Worm (Caenorhabditis elegans) whole organism, L3 larva: ENCODE measurements around the gene oac-8.
A peak's percentile ranks its signal among the peaks of the same experiment; 100 is the strongest.

Experiments
- R02D3.7 ChIP-seq: fragments of 150-350 bp; optimal IDR thresholded peaks from 2 replicates; lab custom pipeline; 2014; ENCODE audit warnings: missing biosample characterization, missing genetic modification characterization
- ZK546.5 ChIP-seq: sonication (generic microtip); optimal IDR thresholded peaks from 2 replicates; lab custom pipeline; 2017; ENCODE audit warnings: missing biosample characterization, missing genetic modification characterization
- aly-2 ChIP-seq: fragments of 150-350 bp; optimal IDR thresholded peaks from 2 replicates; lab custom pipeline; 2014; ENCODE audit warnings: missing biosample characterization, missing genetic modification characterization
- ama-1 ChIP-seq: fragments of 150-350 bp; optimal IDR thresholded peaks from 2 replicates; lab custom pipeline; 2018
- ceh-28 ChIP-seq: fragments of 150-350 bp; optimal IDR thresholded peaks from 2 replicates; lab custom pipeline; 2014; ENCODE audit warnings: missing biosample characterization, missing genetic modification reagents, missing genetic modification characterization
- ceh-9 ChIP-seq: sonication (generic microtip); optimal IDR thresholded peaks from 2 replicates; lab custom pipeline; 2018; ENCODE audit warnings: missing biosample characterization, missing genetic modification characterization
- daf-12 ChIP-seq: fragments of 150-350 bp; optimal IDR thresholded peaks from 2 replicates; lab custom pipeline; 2014; ENCODE audit warnings: missing biosample characterization, missing genetic modification reagents, missing genetic modification characterization
- egl-27 ChIP-seq: sonication (generic microtip); optimal IDR thresholded peaks from 4 replicates; lab custom pipeline; 2017; ENCODE audit warnings: missing biosample characterization, missing genetic modification reagents, missing genetic modification characterization
- egl-5 ChIP-seq: fragments of 150-350 bp; optimal IDR thresholded peaks from 2 replicates; lab custom pipeline; 2017; ENCODE audit warnings: missing biosample characterization, missing genetic modification reagents, missing genetic modification characterization, inconsistent platforms
- elt-2 ChIP-seq: sonication (generic microtip); optimal IDR thresholded peaks from 2 replicates; lab custom pipeline; 2016; ENCODE audit warnings: missing genetic modification reagents, mild to moderate bottlenecking, missing genetic modification characterization, missing compliant biosample characterization
- elt-3 ChIP-seq, 3 experiments: fragments of 150-350 bp in 1 of 3; sonication (generic microtip) in 2 of 3; optimal IDR thresholded peaks; 2 replicates in 2 of 3; 4 replicates in 1 of 3; lab custom pipeline; 2014 to 2017; ENCODE audit warnings: missing biosample characterization in 3 of 3, missing genetic modification characterization in 3 of 3
- fkh-10 ChIP-seq: sonication (generic microtip); optimal IDR thresholded peaks from 2 replicates; lab custom pipeline; 2017; ENCODE audit warnings: missing biosample characterization, missing genetic modification reagents, missing genetic modification characterization
- fkh-2 ChIP-seq: fragments of 150-350 bp; optimal IDR thresholded peaks from 2 replicates; lab custom pipeline; 2014; ENCODE audit warnings: missing biosample characterization, missing genetic modification reagents, missing genetic modification characterization
- fos-1 ChIP-seq: fragments of 150-350 bp; optimal IDR thresholded peaks from 2 replicates; lab custom pipeline; 2014; ENCODE audit warnings: missing biosample characterization, missing genetic modification characterization
- hmg-11 ChIP-seq: sonication (generic microtip); optimal IDR thresholded peaks from 2 replicates; lab custom pipeline; 2016; ENCODE audit warnings: missing genetic modification characterization, missing compliant biosample characterization
- lsy-12 ChIP-seq: sonication (generic microtip); optimal IDR thresholded peaks from 2 replicates; lab custom pipeline; 2016; ENCODE audit warnings: mild to moderate bottlenecking, missing genetic modification characterization, missing compliant biosample characterization
- mdl-1 ChIP-seq: fragments of 150-350 bp; optimal IDR thresholded peaks from 2 replicates; lab custom pipeline; 2014; ENCODE audit warnings: missing biosample characterization, missing genetic modification characterization
- nfya-1 ChIP-seq: sonication (generic microtip); optimal IDR thresholded peaks from 2 replicates; lab custom pipeline; 2017; ENCODE audit warnings: missing genetic modification characterization, mild to moderate bottlenecking, missing compliant biosample characterization, antibody characterized with exemption, moderate library complexity; ENCODE audit not compliant: insufficient read depth
- nhr-11 ChIP-seq: fragments of 150-350 bp; optimal IDR thresholded peaks from 2 replicates; lab custom pipeline; 2014; ENCODE audit warnings: missing biosample characterization, missing genetic modification characterization
- nhr-12 ChIP-seq: fragments of 150-350 bp; optimal IDR thresholded peaks from 2 replicates; lab custom pipeline; 2014; ENCODE audit warnings: missing biosample characterization, missing genetic modification characterization
- nhr-28 ChIP-seq: fragments of 150-350 bp; optimal IDR thresholded peaks from 2 replicates; lab custom pipeline; 2014; ENCODE audit warnings: missing biosample characterization, missing genetic modification characterization
- nhr-43 ChIP-seq: sonication (generic microtip); optimal IDR thresholded peaks from 2 replicates; lab custom pipeline; 2016; ENCODE audit warnings: mild to moderate bottlenecking, missing genetic modification characterization, missing compliant biosample characterization; ENCODE audit not compliant: poor library complexity, severe bottlenecking
- nhr-67 ChIP-seq: fragments of 150-350 bp; optimal IDR thresholded peaks from 2 replicates; lab custom pipeline; 2014; ENCODE audit warnings: missing biosample characterization, missing genetic modification characterization
- nhr-76 ChIP-seq: fragments of 150-350 bp; sonication (generic microtip); optimal IDR thresholded peaks from 5 replicates; lab custom pipeline; 2014; ENCODE audit warnings: missing biosample characterization, missing genetic modification characterization
- pqm-1 ChIP-seq: fragments of 150-350 bp; optimal IDR thresholded peaks from 2 replicates; lab custom pipeline; 2017; ENCODE audit warnings: missing biosample characterization, missing genetic modification characterization, inconsistent platforms
- skn-1 ChIP-seq: fragments of 150-350 bp; optimal IDR thresholded peaks from 2 replicates; lab custom pipeline; 2014; ENCODE audit warnings: missing biosample characterization, missing genetic modification characterization
- tbx-2 ChIP-seq: sonication (generic microtip); optimal IDR thresholded peaks from 2 replicates; lab custom pipeline; 2016; ENCODE audit warnings: mild to moderate bottlenecking, missing genetic modification characterization, missing compliant biosample characterization
- unc-62 ChIP-seq: fragments of 150-350 bp; sonication (generic microtip); optimal IDR thresholded peaks from 4 replicates; lab custom pipeline; 2014; ENCODE audit warnings: missing biosample characterization, missing genetic modification reagents, missing genetic modification characterization
- ztf-4 ChIP-seq: fragments of 150-350 bp; optimal IDR thresholded peaks from 2 replicates; lab custom pipeline; 2014; ENCODE audit warnings: missing biosample characterization, missing genetic modification characterization

The oac-8 gene

ce11 chrIV:10545038-10545437, 39.3 kb upstream of the oac-8 start, which contains the start of gene T07G12.5:
Gene T07G12.5 (minus strand): TSS chrIV:10545138.
- TF ChIP-seq ama-1 (lab: Kevin White, UChicago) (no peak), elt-2 (tag; lab: Kevin White, UChicago) (peak; percentile 40)

- no peak for TF ChIP-seq egl-5
- no peak for TF ChIP-seq ama-1 (lab: Kevin White, UChicago)
- TF ChIP-seq fos-1, result no peak
- no peak for TF ChIP-seq R02D3.7 (tag; lab: Kevin White, UChicago)
- no peak for TF ChIP-seq fkh-2 (tag; lab: Kevin White, UChicago)
- no peak for TF ChIP-seq nhr-43 (tag; lab: Kevin White, UChicago)
Measured at ce11 chrIV:10546589-10547136, 37.7 kb upstream of the oac-8 start, which contains the start of gene zim-1. Gene zim-1 (plus strand): TSS chrIV:10547086.

- TF ChIP-seq R02D3.7 (tag; lab: Kevin White, UChicago) (no peak), egl-27 (tag; lab: Kevin White, UChicago) (no peak), ztf-4 (tag; lab: Kevin White, UChicago) (no peak), fkh-10 (GFP tag; lab: Kevin White, UChicago) (no peak), nfya-1 (tag; lab: Kevin White, UChicago) (no peak), aly-2 (tag; lab: Kevin White, UChicago) (no peak), hmg-11 (tag; lab: Kevin White, UChicago) (no peak), daf-12 (tag; lab: Kevin White, UChicago) (no peak), unc-62 (GFP tag; lab: Kevin White, UChicago) (no peak), nhr-76 (tag; lab: Kevin White, UChicago) (no peak), ceh-9 (tag; lab: Kevin White, UChicago) (no peak), tbx-2 (tag; lab: Kevin White, UChicago) (no peak), fkh-2 (tag; lab: Kevin White, UChicago) (no peak)
- TF ChIP-seq, all 47 proteins: peak for 0
Measured at ce11 chrIV:10554947-10555346, 29.4 kb upstream of the oac-8 start, which contains the start of gene zim-2. Gene zim-2 (plus strand): TSS chrIV:10555247.

- TF ChIP-seq ZK546.5, result no peak
- TF ChIP-seq nhr-11 (tag; lab: Kevin White, UChicago), result no peak
- no peak for TF ChIP-seq nhr-28 (tag; lab: Kevin White, UChicago)
Measured at ce11 chrIV:10558415-10558814, 25.9 kb upstream of the oac-8 start, which contains the start of gene zim-3. Gene zim-3 (plus strand): TSS chrIV:10558715.

DNA sequence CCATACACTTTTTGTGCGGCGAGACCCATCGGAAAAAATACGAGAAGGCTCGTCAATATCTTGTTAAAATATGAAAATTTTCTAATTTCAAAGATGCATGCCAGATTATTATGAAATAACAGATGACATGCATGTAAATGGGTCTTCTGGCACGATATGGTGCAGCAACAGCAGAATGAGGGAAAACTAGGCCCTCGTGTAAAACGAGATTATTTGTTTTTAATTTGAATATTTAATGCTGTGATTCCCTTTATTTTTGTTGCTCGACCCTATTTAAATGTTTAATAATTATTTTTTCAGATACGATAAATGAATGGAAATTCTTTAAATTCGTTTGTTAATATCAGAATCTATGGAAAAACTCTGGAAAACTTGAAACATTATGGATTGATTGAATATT, 22.7 kb upstream of the oac-8 start, which contains the start of gene him-8:
TSS of gene him-8 (plus strand) at position 301 of the 400 bp plus-strand sequence.
- no peak for TF ChIP-seq mdl-1
- no peak for TF ChIP-seq pqm-1 (tag; lab: Kevin White, UChicago)
- TF ChIP-seq ZK546.5, result no peak
- TF ChIP-seq elt-3 (tag; optimal IDR thresholded peaks at IDR 0.05; lab: Kevin White, UChicago), result no peak
- TF ChIP-seq skn-1 (tag; lab: Kevin White, UChicago), result no peak
- TF ChIP-seq nhr-67, result no peak

DNA sequence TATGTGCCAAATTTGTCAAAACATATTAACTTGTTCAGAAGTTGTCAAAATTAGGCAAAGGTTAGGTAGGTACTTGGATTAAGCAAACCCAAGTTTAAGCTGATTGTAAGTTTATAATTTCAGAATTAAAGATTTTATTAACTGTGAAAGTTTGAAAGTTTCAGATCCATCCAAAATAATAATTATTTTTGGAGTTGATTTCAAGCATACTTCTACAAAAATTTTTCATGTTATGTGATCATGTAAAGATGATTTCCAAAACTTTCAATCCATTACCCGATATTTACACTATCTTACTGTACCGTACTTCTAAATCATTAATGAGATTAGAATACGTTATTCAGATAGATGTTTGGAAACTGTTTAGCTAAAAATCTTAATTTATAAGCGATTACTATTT, 19.7 kb upstream of the oac-8 start:
- no peak for TF ChIP-seq daf-12 (tag; lab: Kevin White, UChicago)
- TF ChIP-seq nhr-12 (tag; lab: Kevin White, UChicago), result no peak
- no peak for TF ChIP-seq nfya-1 (tag; lab: Kevin White, UChicago)
- TF ChIP-seq egl-5, result no peak
- no peak for TF ChIP-seq aly-2 (tag; lab: Kevin White, UChicago)
- TF ChIP-seq nhr-28 (tag; lab: Kevin White, UChicago), result no peak

ce11 chrIV:10565282-10565681, 19.1 kb upstream of the oac-8 start:
- TF ChIP-seq nhr-12 (tag; lab: Kevin White, UChicago) (no peak), fkh-10 (GFP tag; lab: Kevin White, UChicago) (peak; percentile 83), lsy-12 (tag; lab: Kevin White, UChicago) (no peak), ceh-28 (tag; lab: Kevin White, UChicago) (no peak)
